Worm (Caenorhabditis elegans): ENCODE measurements around the gene F58G11.4.

DNA sequence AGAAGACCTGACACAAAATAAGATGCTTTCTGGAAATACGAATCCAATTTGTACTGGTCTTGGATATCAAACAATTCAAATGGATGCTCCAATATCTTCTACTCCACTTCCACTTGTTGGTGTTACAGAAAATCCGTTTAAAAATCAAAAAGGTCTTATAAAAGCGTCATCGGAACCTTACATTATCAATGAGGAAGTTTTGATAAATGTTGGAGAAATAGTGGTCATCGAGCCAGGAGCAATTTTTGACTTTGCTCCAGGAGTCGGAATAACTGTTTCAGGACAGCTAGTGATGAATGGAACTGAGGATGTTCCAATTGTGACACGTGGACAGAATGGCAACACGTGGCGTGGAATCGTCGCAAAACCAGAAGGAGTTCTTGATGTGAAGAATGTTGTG lies 21.7 kb downstream of the F58G11.4 start:
- TF ChIP-seq ztf-23 (GFP tag; IDR thresholded peaks at IDR 0.05) = no peak
- no peak for TF ChIP-seq T22C8.4 (GFP tag; IDR thresholded peaks at IDR 0.05)

Measured in whole organism, midembryonic.